Worm (Caenorhabditis elegans): ENCODE data around the gene ZK742.7.

DNA sequence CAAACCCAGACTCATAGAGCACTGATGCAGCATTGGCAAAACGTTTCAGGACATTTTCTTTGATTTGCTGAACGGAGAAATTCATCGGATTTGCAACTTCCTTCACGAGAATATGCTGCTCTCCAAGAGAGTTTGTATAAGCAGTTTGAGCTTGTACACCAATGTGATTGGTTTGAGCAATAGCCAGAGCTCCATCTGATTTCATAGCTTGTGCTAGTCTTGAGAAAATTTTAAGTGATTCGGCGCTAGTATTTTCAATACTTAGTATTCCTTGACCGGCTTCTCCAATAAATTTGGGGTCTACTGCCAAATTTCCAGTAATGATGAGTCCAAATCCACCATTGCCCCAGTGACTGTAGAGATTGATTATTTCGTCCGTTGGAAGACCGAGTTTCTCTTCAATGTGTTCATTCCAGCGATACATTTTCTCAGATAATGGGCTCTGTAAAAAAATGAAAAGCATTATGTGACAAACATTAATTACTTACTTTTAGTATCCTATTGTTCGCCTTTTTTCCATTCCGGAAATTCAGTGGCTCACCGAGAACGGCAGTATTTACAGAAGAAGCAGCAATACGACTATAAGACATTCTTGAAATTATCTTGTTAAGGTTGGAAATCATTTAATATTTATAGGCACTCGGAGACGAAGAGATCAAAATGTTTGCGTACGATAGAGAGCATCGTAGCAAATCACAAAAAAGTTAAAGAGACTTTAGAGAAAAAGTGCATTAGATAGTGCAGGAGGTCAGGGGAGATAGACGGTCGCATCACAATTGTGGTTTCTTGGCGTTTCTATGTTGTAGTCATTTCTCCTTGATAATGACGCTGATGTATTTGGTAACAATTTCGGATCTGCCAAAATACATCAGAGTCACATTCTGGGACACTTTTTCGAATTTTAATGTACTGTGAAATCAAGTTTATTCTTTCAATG, 11.4 kb downstream of the ZK742.7 start, which contains the start of gene ZK742.3:
- TF ChIP-seq nhr-12 (tag; optimal IDR thresholded peaks at IDR 0.05) (no peak), unc-62 (GFP tag; optimal IDR thresholded peaks at IDR 0.05) (no peak), blmp-1 (tag; optimal IDR thresholded peaks at IDR 0.05) (no peak), ham-2 (GFP tag; optimal IDR thresholded peaks at IDR 0.05) (no peak), mep-1 (tag; optimal IDR thresholded peaks at IDR 0.05) (no peak), snpc-4 (tag; optimal IDR thresholded peaks at IDR 0.05) (no peak), unc-39 (tag; optimal IDR thresholded peaks at IDR 0.05) (no peak), tbx-8 (GFP tag; optimal IDR thresholded peaks at IDR 0.05) (no peak), ces-1 (GFP tag; optimal IDR thresholded peaks at IDR 0.05) (no peak), nhr-237 (tag; optimal IDR thresholded peaks at IDR 0.05) (no peak), elt-1 (tag; optimal IDR thresholded peaks at IDR 0.05; ENCODE audit: borderline replicate concordance, insufficient read depth) (no peak), elt-3 (tag; optimal IDR thresholded peaks at IDR 0.05) (no peak), ceh-43 (GFP tag; optimal IDR thresholded peaks at IDR 0.05) (no peak)
